Fruit fly (Drosophila melanogaster): ENCODE measurements around the gene CG12155.

CG12155 gene

DNA sequence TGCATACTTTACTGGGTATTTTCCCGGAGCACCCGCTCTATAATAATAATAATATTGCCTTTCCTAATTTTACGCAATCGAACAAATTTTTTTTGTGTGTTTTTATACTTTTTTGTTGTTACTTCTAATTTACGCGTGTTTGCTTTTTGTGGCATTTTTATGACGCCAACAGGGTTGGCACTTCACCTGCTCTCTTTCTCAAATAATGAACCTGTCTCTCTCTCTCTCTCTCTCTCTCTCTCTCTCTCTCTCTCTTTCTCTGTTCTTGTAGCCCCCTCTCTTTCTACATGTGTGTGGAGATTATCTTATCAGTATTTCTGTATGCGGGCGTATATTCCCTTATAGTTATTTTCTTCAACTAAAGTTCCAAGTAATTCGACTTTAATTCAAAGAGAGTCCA, 37.9 kb upstream of the CG12155 start (continued):
- no peak for TF ChIP-seq pan (optimal IDR thresholded peaks at IDR 0.05)
- peak in 1 of 2 experiments; percentile 5 for TF ChIP-seq pan (GFP tag; optimal IDR thresholded peaks at IDR 0.05 in 1 of 2, IDR thresholded peaks at IDR 0.05 in 1 of 2)
- peak; percentile 45 for TF ChIP-seq CG10147 (GFP tag; optimal IDR thresholded peaks at IDR 0.05)
- TF ChIP-seq CG14050 (GFP tag; IDR thresholded peaks at IDR 0.05), result peak; percentile 37; the same call in 1 of the 3 replicates
- TF ChIP-seq wdn (GFP tag; IDR thresholded peaks at IDR 0.05), result peak; percentile 35; the same call in 1 of the 2 replicates
- peak; percentile 6 for TF ChIP-seq CG12744 (GFP tag; optimal IDR thresholded peaks at IDR 0.05)
- TF ChIP-seq hb (GFP tag; IDR thresholded peaks at IDR 0.05; ENCODE audit: partially characterized antibody), result no peak
- TF ChIP-seq Nf-YC (tag; optimal IDR thresholded peaks at IDR 0.05), result peak; percentile 46
- no peak for TF ChIP-seq dysf (GFP tag; IDR thresholded peaks at IDR 0.05)
- TF ChIP-seq sug (tag; optimal IDR thresholded peaks at IDR 0.05), result peak; percentile 17
- TF ChIP-seq chm (GFP tag; IDR thresholded peaks at IDR 0.05), result peak; percentile 37; the same call in 1 of the 2 replicates
- peak; percentile 54 for TF ChIP-seq CG6683 (GFP tag; optimal IDR thresholded peaks at IDR 0.05)
- TF ChIP-seq danr (GFP tag; IDR thresholded peaks at IDR 0.05), result no peak
- peak; percentile 50 for TF ChIP-seq CG31365 (tag; optimal IDR thresholded peaks at IDR 0.05)
- peak; percentile 26 for TF ChIP-seq CG10979 (tag; optimal IDR thresholded peaks at IDR 0.05)
- TF ChIP-seq salm (tag; optimal IDR thresholded peaks at IDR 0.05), result peak; percentile 30
- no peak for TF ChIP-seq amos (GFP tag; IDR thresholded peaks at IDR 0.05; ENCODE audit: partially characterized antibody)
- peak; percentile 31 for TF ChIP-seq HmgZ (tag; optimal IDR thresholded peaks at IDR 0.05)
- TF ChIP-seq nerfin-1 (tag; optimal IDR thresholded peaks at IDR 0.05), result peak; percentile 54
- TF ChIP-seq nau (GFP tag; optimal IDR thresholded peaks at IDR 0.05), result peak; percentile 40
- no peak for TF ChIP-seq CG2889 (GFP tag; IDR thresholded peaks at IDR 0.05)
- no peak for TF ChIP-seq hth (optimal IDR thresholded peaks at IDR 0.05)
- peak; percentile 22 for TF ChIP-seq repo (GFP tag; optimal IDR thresholded peaks at IDR 0.05)
- TF ChIP-seq Blimp-1 (GFP tag; optimal IDR thresholded peaks at IDR 0.05), result peak; percentile 45
- peak; percentile 55 for TF ChIP-seq tap (tag; optimal IDR thresholded peaks at IDR 0.05)
- TF ChIP-seq CG10654 (GFP tag; optimal IDR thresholded peaks at IDR 0.05), result peak; percentile 19
- 0 out of 2 replicates have a peak, but pooled peaks have one; percentile 17 for TF ChIP-seq sim (GFP tag; IDR thresholded peaks at IDR 0.05)
- TF ChIP-seq CG2129 (GFP tag; IDR thresholded peaks at IDR 0.05; ENCODE audit: partially characterized antibody), result no peak
- TF ChIP-seq CG17912 (GFP tag; optimal IDR thresholded peaks at IDR 0.05), result no peak
- peak; percentile 73 for TF ChIP-seq CG5180 (GFP tag; optimal IDR thresholded peaks at IDR 0.05)
- peak; percentile 75 for TF ChIP-seq CG15514 (GFP tag; optimal IDR thresholded peaks at IDR 0.05)
- TF ChIP-seq sens (GFP tag), result peak; percentile 45
- TF ChIP-seq ttk (GFP tag; IDR thresholded peaks at IDR 0.05), result no peak
- no peak for TF ChIP-seq B-H1 (GFP tag; IDR thresholded peaks at IDR 0.05)
- TF ChIP-seq CG12659 (GFP tag; optimal IDR thresholded peaks at IDR 0.05), result peak; percentile 60
- peak; percentile 43 for TF ChIP-seq CG2202 (tag; optimal IDR thresholded peaks at IDR 0.05)
- TF ChIP-seq pb (GFP tag; optimal IDR thresholded peaks at IDR 0.05), result no peak
- TF ChIP-seq TFAM (GFP tag; optimal IDR thresholded peaks at IDR 0.05), result no peak
- peak; percentile 62 for TF ChIP-seq CG9727 (GFP tag; optimal IDR thresholded peaks at IDR 0.05)
- no peak for TF ChIP-seq CG31224 (GFP tag; IDR thresholded peaks at IDR 0.05)
- TF ChIP-seq slbo (GFP tag; IDR thresholded peaks at IDR 0.05), result peak; percentile 26; the same call in 1 of the 2 replicates
- TF ChIP-seq MTF-1 (GFP tag; optimal IDR thresholded peaks at IDR 0.05; ENCODE audit: borderline replicate concordance), result peak; percentile 85
- no peak for TF ChIP-seq gcm2 (GFP tag; optimal IDR thresholded peaks at IDR 0.05)
- peak; percentile 40 for TF ChIP-seq D19A (tag; optimal IDR thresholded peaks at IDR 0.05)
- TF ChIP-seq Atf3 (GFP tag; optimal IDR thresholded peaks at IDR 0.05), result peak; percentile 28
- TF ChIP-seq Dek (tag; optimal IDR thresholded peaks at IDR 0.05), result no peak
- TF ChIP-seq CG1024 (GFP tag; IDR thresholded peaks at IDR 0.05), result no peak
- peak; percentile 85 for TF ChIP-seq Fer1 (GFP tag; optimal IDR thresholded peaks at IDR 0.05)
- peak; percentile 22 for TF ChIP-seq CG8388 (GFP tag; optimal IDR thresholded peaks at IDR 0.05)
- TF ChIP-seq exex (tag; optimal IDR thresholded peaks at IDR 0.05), result peak; percentile 44
- peak; percentile 46 for TF ChIP-seq CG7987 (GFP tag; optimal IDR thresholded peaks at IDR 0.05)

Measured in whole organism, embryonic.